Worm (Caenorhabditis elegans) whole organism, L3 larva: ENCODE data around the gene R05C11.4.

Source experiments
- aly-2 ChIP-seq: fragments of 150-350 bp; optimal IDR thresholded peaks from 2 replicates; lab custom pipeline; 2014; ENCODE audit warnings: missing biosample characterization, missing genetic modification characterization
- ceh-9 ChIP-seq: sonication (generic microtip); optimal IDR thresholded peaks from 2 replicates; lab custom pipeline; 2018; ENCODE audit warnings: missing biosample characterization, missing genetic modification characterization
- daf-12 ChIP-seq: fragments of 150-350 bp; optimal IDR thresholded peaks from 2 replicates; lab custom pipeline; 2014; ENCODE audit warnings: missing biosample characterization, missing genetic modification reagents, missing genetic modification characterization
- egl-5 ChIP-seq: fragments of 150-350 bp; optimal IDR thresholded peaks from 2 replicates; lab custom pipeline; 2017; ENCODE audit warnings: missing biosample characterization, missing genetic modification reagents, missing genetic modification characterization, inconsistent platforms
- elt-1 ChIP-seq: fragments of 150-350 bp; optimal IDR thresholded peaks from 2 replicates; lab custom pipeline; 2014; ENCODE audit warnings: missing biosample characterization, missing genetic modification characterization
- elt-3 ChIP-seq, 3 experiments: fragments of 150-350 bp in 1 of 3; sonication (generic microtip) in 2 of 3; optimal IDR thresholded peaks; 2 replicates in 2 of 3; 4 replicates in 1 of 3; lab custom pipeline; 2014 to 2017; ENCODE audit warnings: missing biosample characterization in 3 of 3, missing genetic modification characterization in 3 of 3
- eor-1 ChIP-seq, 2 experiments: fragments of 150-350 bp; optimal IDR thresholded peaks; 2 replicates each; lab custom pipeline; 2014 to 2018; ENCODE audit warnings: missing biosample characterization in 2 of 2, missing genetic modification characterization in 2 of 2
- fkh-10 ChIP-seq: sonication (generic microtip); optimal IDR thresholded peaks from 2 replicates; lab custom pipeline; 2017; ENCODE audit warnings: missing biosample characterization, missing genetic modification reagents, missing genetic modification characterization
- fkh-2 ChIP-seq: fragments of 150-350 bp; optimal IDR thresholded peaks from 2 replicates; lab custom pipeline; 2014; ENCODE audit warnings: missing biosample characterization, missing genetic modification reagents, missing genetic modification characterization
- hmg-11 ChIP-seq: sonication (generic microtip); optimal IDR thresholded peaks from 2 replicates; lab custom pipeline; 2016; ENCODE audit warnings: missing genetic modification characterization, missing compliant biosample characterization
- jun-1 ChIP-seq: fragments of 150-350 bp; optimal IDR thresholded peaks from 2 replicates; lab custom pipeline; 2014; ENCODE audit warnings: missing biosample characterization, missing genetic modification reagents, missing genetic modification characterization
- lin-39 ChIP-seq: fragments of 150-350 bp; optimal IDR thresholded peaks from 2 replicates; lab custom pipeline; 2018; ENCODE audit warnings: missing biosample characterization, missing genetic modification reagents, missing genetic modification characterization
- lsy-12 ChIP-seq: sonication (generic microtip); optimal IDR thresholded peaks from 2 replicates; lab custom pipeline; 2016; ENCODE audit warnings: mild to moderate bottlenecking, missing genetic modification characterization, missing compliant biosample characterization
- nfya-1 ChIP-seq: sonication (generic microtip); optimal IDR thresholded peaks from 2 replicates; lab custom pipeline; 2017; ENCODE audit warnings: missing genetic modification characterization, mild to moderate bottlenecking, missing compliant biosample characterization, antibody characterized with exemption, moderate library complexity; ENCODE audit not compliant: insufficient read depth
- nhr-23 ChIP-seq: fragments of 150-350 bp; optimal IDR thresholded peaks from 2 replicates; lab custom pipeline; 2014; ENCODE audit warnings: missing biosample characterization, missing genetic modification reagents, missing genetic modification characterization
- nhr-237 ChIP-seq: fragments of 150-350 bp; optimal IDR thresholded peaks from 2 replicates; lab custom pipeline; 2014; ENCODE audit warnings: missing biosample characterization, missing genetic modification characterization
- nhr-28 ChIP-seq: fragments of 150-350 bp; optimal IDR thresholded peaks from 2 replicates; lab custom pipeline; 2014; ENCODE audit warnings: missing biosample characterization, missing genetic modification characterization
- nhr-43 ChIP-seq: sonication (generic microtip); optimal IDR thresholded peaks from 2 replicates; lab custom pipeline; 2016; ENCODE audit warnings: mild to moderate bottlenecking, missing genetic modification characterization, missing compliant biosample characterization; ENCODE audit not compliant: poor library complexity, severe bottlenecking
- nhr-67 ChIP-seq: fragments of 150-350 bp; optimal IDR thresholded peaks from 2 replicates; lab custom pipeline; 2014; ENCODE audit warnings: missing biosample characterization, missing genetic modification characterization
- nhr-76 ChIP-seq: fragments of 150-350 bp; sonication (generic microtip); optimal IDR thresholded peaks from 5 replicates; lab custom pipeline; 2014; ENCODE audit warnings: missing biosample characterization, missing genetic modification characterization
- nhr-77 ChIP-seq: fragments of 150-350 bp; optimal IDR thresholded peaks from 2 replicates; lab custom pipeline; 2014; ENCODE audit warnings: missing biosample characterization, missing genetic modification characterization
- pqm-1 ChIP-seq: fragments of 150-350 bp; optimal IDR thresholded peaks from 2 replicates; lab custom pipeline; 2017; ENCODE audit warnings: missing biosample characterization, missing genetic modification characterization, inconsistent platforms
- sea-2 ChIP-seq: fragments of 150-350 bp; sonication (generic microtip); optimal IDR thresholded peaks from 4 replicates; lab custom pipeline; 2014; ENCODE audit warnings: missing biosample characterization, missing genetic modification reagents, missing genetic modification characterization
- skn-1 ChIP-seq: fragments of 150-350 bp; optimal IDR thresholded peaks from 2 replicates; lab custom pipeline; 2014; ENCODE audit warnings: missing biosample characterization, missing genetic modification characterization
- unc-62 ChIP-seq: fragments of 150-350 bp; sonication (generic microtip); optimal IDR thresholded peaks from 4 replicates; lab custom pipeline; 2014; ENCODE audit warnings: missing biosample characterization, missing genetic modification reagents, missing genetic modification characterization
- zag-1 ChIP-seq: fragments of 150-350 bp; optimal IDR thresholded peaks from 2 replicates; lab custom pipeline; 2014; ENCODE audit warnings: missing biosample characterization, missing genetic modification characterization
- ztf-11 ChIP-seq: fragments of 150-350 bp; optimal IDR thresholded peaks from 2 replicates; lab custom pipeline; 2014; ENCODE audit warnings: missing biosample characterization, missing genetic modification characterization

Gene R05C11.4

DNA sequence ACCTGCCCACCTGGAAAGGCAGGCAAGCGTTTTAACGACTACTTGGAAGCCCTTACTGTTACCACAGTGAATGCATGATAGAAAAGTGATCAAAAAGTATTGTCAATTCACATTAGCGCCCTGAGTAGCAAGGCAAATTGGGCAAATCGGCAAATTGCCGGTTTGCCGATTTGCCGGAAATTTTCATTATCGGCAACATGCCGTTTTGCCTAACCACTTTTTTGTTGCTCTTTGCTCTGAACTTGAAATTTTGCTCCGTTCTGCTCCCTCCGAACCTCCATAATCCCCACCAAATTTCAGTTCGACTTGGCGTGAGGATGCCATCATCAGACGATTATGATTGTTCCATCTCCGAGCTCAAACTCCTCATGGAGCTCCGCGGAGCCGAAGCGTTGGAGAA lies 32.4 kb downstream of the R05C11.4 start, which contains the start of gene mca-2:
Gene mca-2, plus strand, starts transcription at position 301 of the 400 bp plus-strand sequence.
- TF ChIP-seq nfya-1: no peak
- no peak for TF ChIP-seq sea-2 (GFP tag; lab: Kevin White, UChicago)
- TF ChIP-seq fkh-10 (GFP tag; lab: Kevin White, UChicago): no peak
- no peak for TF ChIP-seq egl-5 (tag; lab: Kevin White, UChicago)
- no peak for TF ChIP-seq aly-2 (tag; lab: Kevin White, UChicago)
- no peak for TF ChIP-seq elt-1 (tag; lab: Kevin White, UChicago)
- TF ChIP-seq lin-39 (tag; lab: Kevin White, UChicago): no peak
- TF ChIP-seq skn-1 (tag; lab: Kevin White, UChicago): no peak
- TF ChIP-seq nhr-23 (tag; lab: Kevin White, UChicago): no peak
- TF ChIP-seq eor-1 (tag; optimal IDR thresholded peaks at IDR 0.05; lab: Kevin White, UChicago): no peak
- no peak for TF ChIP-seq nhr-77
- TF ChIP-seq ceh-9 (tag; lab: Kevin White, UChicago): no peak
- TF ChIP-seq hmg-11 (tag; lab: Kevin White, UChicago): no peak

DNA sequence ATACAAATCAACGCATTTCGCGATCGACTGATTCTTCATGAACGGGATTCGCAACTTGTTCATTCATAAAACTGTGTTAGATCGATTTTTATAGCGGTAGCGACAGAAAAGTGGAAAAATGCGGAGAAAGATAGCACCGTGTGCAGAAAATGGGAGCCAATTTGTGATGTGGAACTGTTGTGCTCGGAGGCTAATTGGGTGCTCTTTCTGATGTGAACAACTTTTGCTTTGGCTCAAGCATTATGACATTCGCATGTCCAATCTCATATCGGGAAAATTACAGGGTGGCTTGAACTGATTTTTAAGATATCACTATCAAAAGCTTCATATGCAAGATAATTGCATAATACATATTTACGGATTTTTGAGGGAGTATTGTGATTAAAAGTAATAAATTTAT lies 48.5 kb downstream of the R05C11.4 start, which contains the start of gene C23H5.11:
Gene C23H5.11, minus strand, starts transcription at position 101 of the 400 bp plus-strand sequence.
- TF ChIP-seq nhr-237 (tag; lab: Kevin White, UChicago) (no peak), nhr-28 (no peak), pqm-1 (tag; lab: Kevin White, UChicago) (no peak), ztf-11 (tag; lab: Kevin White, UChicago) (no peak), jun-1 (no peak)

DNA sequence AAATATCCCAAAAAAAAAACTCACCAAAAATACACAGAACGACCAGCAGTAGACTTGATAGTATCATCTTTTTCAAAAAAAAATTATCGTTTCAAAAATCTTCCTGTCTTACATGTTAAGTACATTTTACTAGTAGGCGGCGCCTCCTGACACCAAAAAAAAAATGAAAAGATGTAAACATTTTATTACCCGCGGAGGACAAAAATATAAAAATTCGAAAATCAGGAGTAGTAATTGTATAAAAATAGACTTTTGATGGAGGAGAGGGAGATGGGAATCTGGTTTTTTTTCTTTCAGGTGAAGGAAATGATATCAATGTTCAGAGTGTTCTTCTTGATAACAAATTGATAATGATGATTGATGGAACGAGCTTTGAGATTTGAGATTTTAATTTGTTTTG lies 51.5 kb downstream of the R05C11.4 start, which contains the start of gene C23H5.15:
Gene C23H5.15, minus strand, starts transcription at position 101 of the 400 bp plus-strand sequence.
- TF ChIP-seq nhr-67 (tag; lab: Kevin White, UChicago): no peak
- TF ChIP-seq fkh-2: no peak
- no peak for TF ChIP-seq skn-1 (tag; lab: Kevin White, UChicago)
- TF ChIP-seq nhr-76: no peak
- no peak for TF ChIP-seq unc-62
- no peak for TF ChIP-seq daf-12
- no peak for TF ChIP-seq nhr-43
- no peak for TF ChIP-seq zag-1 (tag; lab: Kevin White, UChicago)
- no peak for TF ChIP-seq lsy-12 (tag; lab: Kevin White, UChicago)
- TF ChIP-seq nhr-28: no peak
- no peak for TF ChIP-seq elt-3 (tag; optimal IDR thresholded peaks at IDR 0.05; lab: Kevin White, UChicago)
- TF ChIP-seq nfya-1: no peak
